Worm (Caenorhabditis elegans) whole organism, late embryonic: ENCODE measurements around the gene F20D1.22.

ENCODE experiments used
- Y22D7AL.16 ChIP-seq: sonication (generic microtip); optimal IDR thresholded peaks from 2 replicates; lab custom pipeline; 2016; ENCODE audit warnings: missing genetic modification characterization, missing compliant biosample characterization
- ama-1 ChIP-seq: fragments of 150-350 bp; optimal IDR thresholded peaks from 2 replicates; lab custom pipeline; 2014
- ceh-19 ChIP-seq: fragments of 200-800 bp; sonication (Bioruptor generic); optimal IDR thresholded peaks from 2 replicates; lab custom pipeline; 2018; ENCODE audit warnings: mild to moderate bottlenecking, missing genetic modification characterization, missing compliant biosample characterization
- fax-1 ChIP-seq: sonication (generic microtip); optimal IDR thresholded peaks from 2 replicates; lab custom pipeline; 2016; ENCODE audit warnings: missing genotype, missing genetic modification characterization, missing compliant biosample characterization
- nfya-1 ChIP-seq: sonication (generic microtip); optimal IDR thresholded peaks from 2 replicates; lab custom pipeline; 2017; ENCODE audit warnings: missing genetic modification characterization, mild to moderate bottlenecking, missing compliant biosample characterization, antibody characterized with exemption, moderate library complexity

DNA sequence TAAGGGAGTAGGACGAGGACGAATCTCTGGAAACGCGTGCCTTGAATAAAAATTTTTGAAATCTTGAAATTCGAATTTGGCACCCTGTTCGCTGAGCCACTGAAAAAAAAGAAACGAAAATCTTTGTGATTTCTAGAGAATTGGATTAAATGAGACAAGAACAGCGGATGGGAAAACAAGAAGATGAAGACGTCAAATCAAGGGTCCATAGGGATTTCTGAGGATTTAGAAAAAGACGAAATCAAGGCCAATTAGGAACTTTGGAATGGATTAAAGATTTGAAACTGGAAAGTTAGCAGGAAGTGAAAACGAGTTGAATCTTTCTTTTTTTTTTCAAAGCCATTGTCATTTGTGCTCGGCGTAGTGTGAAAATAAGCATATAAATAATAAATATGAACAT lies 12.1 kb upstream of the F20D1.22 start, which contains the start of gene pag-3:
- TF ChIP-seq Y22D7AL.16 (tag; lab: Kevin White, UChicago): no peak
- no peak for TF ChIP-seq fax-1 (tag; lab: Kevin White, UChicago)
- TF ChIP-seq ama-1 (lab: Kevin White, UChicago): no peak
- TF ChIP-seq nfya-1: no peak
- no peak for TF ChIP-seq ceh-19
